Worm (Caenorhabditis elegans): ENCODE measurements around the gene Y4C6B.3.

ce11 chrIV:5381334-5381733 is 49.1 kb downstream of the Y4C6B.3 start, which contains the start of gene F41H10.2:
- no peak for TF ChIP-seq med-1 (GFP tag; optimal IDR thresholded peaks at IDR 0.05; ENCODE audit: insufficient read depth)
- TF ChIP-seq flt-1 (GFP tag; IDR thresholded peaks at IDR 0.05): no peak
- TF ChIP-seq ref-1 (GFP tag; conservative IDR thresholded peaks at IDR 0.05): no peak
- no peak for TF ChIP-seq ztf-23 (GFP tag; IDR thresholded peaks at IDR 0.05)
- no peak for TF ChIP-seq tab-1 (GFP tag; IDR thresholded peaks at IDR 0.05)
- no peak for TF ChIP-seq cog-1 (tag; optimal IDR thresholded peaks at IDR 0.05)

Measured in whole organism, midembryonic.